Fruit fly (Drosophila melanogaster) whole organism, wandering third instar larva: Measurements from ENCODE around the gene MICAL-like.
A peak's percentile ranks its signal among the peaks of the same experiment; 100 is the strongest.

Experiments used
- Myc ChIP-seq: fragments of >200 bp; optimal IDR thresholded peaks from 2 replicates; lab custom pipeline; 2017
- h ChIP-seq: fragments of 200-800 bp; sonication (Bioruptor generic); optimal IDR thresholded peaks from 3 replicates; lab custom pipeline; 2016; ENCODE audit warnings: missing biosample characterization, mild to moderate bottlenecking, missing genetic modification characterization
- jim ChIP-seq: fragments of 175-275, 200-325 bp; sonication (Bioruptor generic); optimal IDR thresholded peaks from 2 replicates; lab custom pipeline; 2016; ENCODE audit warnings: missing biosample characterization, mild to moderate bottlenecking, missing genetic modification characterization
- lola ChIP-seq: fragments of >200 bp; optimal IDR thresholded peaks from 2 replicates; lab custom pipeline; 2017; ENCODE audit warnings: missing biosample characterization, missing genetic modification characterization
- psq ChIP-seq: fragments of 200-800 bp; sonication (Bioruptor generic); optimal IDR thresholded peaks from 3 replicates; lab custom pipeline; 2017; ENCODE audit warnings: missing biosample characterization, mild to moderate bottlenecking, missing genetic modification characterization, moderate library complexity

- TF ChIP-seq jim (GFP tag; lab: Kevin White, UChicago) (no peak), psq (GFP tag; lab: Kevin White, UChicago) (peak; percentile 27), Myc (lab: Kevin White, UChicago) (no peak), lola (GFP tag; lab: Kevin White, UChicago) (no peak), h (peak; percentile 18)
Observed at dm6 chr3L:13028740-13029139, 13.6 kb upstream of the MICAL-like start, which contains the start of gene CG17672.
